Fruit fly (Drosophila melanogaster): ENCODE results near the gene CG15599.
A peak's percentile ranks its signal among the peaks of the same experiment; 100 is the strongest.

- TF ChIP-seq CG34422 (GFP tag; IDR thresholded peaks at IDR 0.05): no peak
- no peak for TF ChIP-seq D (optimal IDR thresholded peaks at IDR 0.05)
- TF ChIP-seq D (GFP tag; optimal IDR thresholded peaks at IDR 0.05): no peak
- TF ChIP-seq ci (GFP tag; IDR thresholded peaks at IDR 0.05): peak; percentile 35; the same call in 1 of the 3 replicates
- TF ChIP-seq Usf (GFP tag; optimal IDR thresholded peaks at IDR 0.05): no peak
- no peak for TF ChIP-seq Lim3 (GFP tag; IDR thresholded peaks at IDR 0.05)
- TF ChIP-seq Mes4 (GFP tag; optimal IDR thresholded peaks at IDR 0.05): no peak
- no peak for TF ChIP-seq TFAM (GFP tag; optimal IDR thresholded peaks at IDR 0.05)
- TF ChIP-seq Ssrp (tag; optimal IDR thresholded peaks at IDR 0.05): no peak
- TF ChIP-seq otp (GFP tag; IDR thresholded peaks at IDR 0.05): no peak
- no peak for TF ChIP-seq emc (GFP tag; optimal IDR thresholded peaks at IDR 0.05)
- no peak for TF ChIP-seq CG32767 (GFP tag; IDR thresholded peaks at IDR 0.05)
- no peak for TF ChIP-seq CG10321 (GFP tag; IDR thresholded peaks at IDR 0.05)
- TF ChIP-seq CG12769 (tag; optimal IDR thresholded peaks at IDR 0.05): no peak
- no peak for TF ChIP-seq Ptx1 (GFP tag; IDR thresholded peaks at IDR 0.05)
Observed at dm6 chrX:15733192-15733892, 44.7 kb upstream of the CG15599 start.

Data from whole organism, embryonic.